Worm (Caenorhabditis elegans) whole organism, midembryonic: ENCODE measurements around the gene F10D2.8.

Source experiments
- cog-1 ChIP-seq: sonication (generic microtip); optimal IDR thresholded peaks from 2 replicates; lab custom pipeline; 2016; ENCODE audit warnings: missing genetic modification characterization, missing compliant biosample characterization
- ref-1 ChIP-seq: fragments of 200-800 bp; sonication (Bioruptor generic); conservative IDR thresholded peaks from 2 replicates; pipeline ENCODE4 v1.3.6; 2022; ENCODE audit warnings: missing genetic modification reagents, missing genetic modification characterization, missing compliant biosample characterization
- tab-1 ChIP-seq: fragments of 200-800 bp; sonication (Bioruptor generic); IDR thresholded peaks from 2 replicates; pipeline ENCODE4 v1.3.6; 2022; ENCODE audit warnings: missing genetic modification characterization, missing compliant biosample characterization
- ztf-29 ChIP-seq: fragments of 200-800 bp; sonication (Bioruptor generic); IDR thresholded peaks from 2 replicates; pipeline ENCODE4 v1.3.6; 2022; ENCODE audit warnings: missing genetic modification reagents, missing genetic modification characterization, missing compliant biosample characterization

ce11 chrV:7136859-7137258, 13.7 kb downstream of the F10D2.8 start:
- TF ChIP-seq cog-1 (tag; lab: Kevin White, UChicago) (no peak), tab-1 (GFP tag; lab: Robert Waterston, UW) (no peak), ref-1 (GFP tag; lab: Robert Waterston, UW) (no peak), ztf-29 (GFP tag; lab: Robert Waterston, UW) (no peak)
